Worm (Caenorhabditis elegans): ENCODE data around the gene fdgt-2.

ce11 chrII:8464448-8464898 is 47.1 kb downstream of the fdgt-2 start, which contains the start of gene fars-3:
- no peak for TF ChIP-seq egl-27 (tag; optimal IDR thresholded peaks at IDR 0.05)
- no peak for TF ChIP-seq nhr-11 (tag; optimal IDR thresholded peaks at IDR 0.05)
- TF ChIP-seq dmd-4 (tag; optimal IDR thresholded peaks at IDR 0.05), result no peak
- no peak for TF ChIP-seq sma-9 (GFP tag; optimal IDR thresholded peaks at IDR 0.05)
- TF ChIP-seq sma-9 (tag; optimal IDR thresholded peaks at IDR 0.05), result no peak
- no peak for TF ChIP-seq nhr-6 (tag; optimal IDR thresholded peaks at IDR 0.05)
- TF ChIP-seq F13H6.1 (tag; optimal IDR thresholded peaks at IDR 0.05), result no peak
- no peak for TF ChIP-seq fos-1 (tag; optimal IDR thresholded peaks at IDR 0.05)

Data from whole organism, L2 larva.